Fruit fly (Drosophila melanogaster) whole organism, embryonic: ENCODE data around the gene CG11131.

ENCODE experiments used
- Awh ChIP-seq: fragments of 200-800 bp; sonication (Bioruptor generic); IDR thresholded peaks from 2 replicates; pipeline ENCODE4, ENCODE4 v1.3.6; 2022; ENCODE audit warnings: missing biosample characterization, missing genetic modification characterization
- CG10147 ChIP-seq: fragments of 200-800 bp; sonication (Bioruptor generic); optimal IDR thresholded peaks from 2 replicates; lab custom pipeline; 2019; ENCODE audit warnings: missing biosample characterization, mild to moderate bottlenecking, missing genetic modification characterization, moderate library complexity
- CG10267 ChIP-seq: fragments of 200-800 bp; sonication (Bioruptor generic); optimal IDR thresholded peaks from 2 replicates; lab custom pipeline; 2018; ENCODE audit warnings: missing biosample characterization, mild to moderate bottlenecking, missing genetic modification characterization, moderate library complexity
- CG12155 ChIP-seq: fragments of 200-800 bp; sonication (Bioruptor generic); optimal IDR thresholded peaks from 3 replicates; lab custom pipeline; 2016; ENCODE audit warnings: missing biosample characterization, missing genetic modification characterization
- CG13287 ChIP-seq: fragments of 200-800 bp; sonication (Bioruptor generic); IDR thresholded peaks from 2 replicates; pipeline ENCODE4 v1.3.6; 2022; ENCODE audit warnings: missing biosample characterization, missing genetic modification characterization; ENCODE audit not compliant: partially characterized antibody
- CG14860 ChIP-seq: fragments of 200-800 bp; sonication (Bioruptor generic); IDR thresholded peaks from 3 replicates; pipeline ENCODE4 v1.3.6; 2022; ENCODE audit warnings: missing biosample characterization, missing genetic modification characterization; ENCODE audit not compliant: partially characterized antibody
- CG15269 ChIP-seq: fragments of 200-800 bp; sonication (Bioruptor generic); optimal IDR thresholded peaks from 2 replicates; lab custom pipeline; 2018; ENCODE audit warnings: missing biosample characterization, mild to moderate bottlenecking, missing genetic modification characterization, moderate library complexity
- CG15696 ChIP-seq: fragments of 200-800 bp; sonication (Bioruptor generic); optimal IDR thresholded peaks from 2 replicates; lab custom pipeline; 2019; ENCODE audit warnings: missing biosample characterization, mild to moderate bottlenecking, missing genetic modification characterization, moderate library complexity
- CG1603 ChIP-seq: fragments of 200-800 bp; sonication (Bioruptor generic); optimal IDR thresholded peaks from 2 replicates; lab custom pipeline; 2019; ENCODE audit warnings: missing biosample characterization, mild to moderate bottlenecking, missing genetic modification characterization, moderate library complexity
- CG16813 ChIP-seq: fragments of 200-800 bp; sonication (Bioruptor generic); IDR thresholded peaks from 3 replicates; pipeline ENCODE4 v1.3.6; 2022; ENCODE audit warnings: missing biosample characterization, missing genetic modification characterization; ENCODE audit not compliant: partially characterized antibody
- CG16815 ChIP-seq: fragments of 200-800 bp; sonication (Bioruptor generic); optimal IDR thresholded peaks from 3 replicates; lab custom pipeline; 2017; ENCODE audit warnings: missing biosample characterization, mild to moderate bottlenecking, missing genetic modification characterization
- CG17568 ChIP-seq: fragments of 200-800 bp; sonication (Bioruptor generic); optimal IDR thresholded peaks from 2 replicates; lab custom pipeline; 2018; ENCODE audit warnings: missing biosample characterization, mild to moderate bottlenecking, missing genetic modification characterization, moderate library complexity
- CG2116 ChIP-seq: fragments of 200-800 bp; sonication (Bioruptor generic); optimal IDR thresholded peaks from 3 replicates; lab custom pipeline; 2018; ENCODE audit warnings: missing biosample characterization, mild to moderate bottlenecking, missing genetic modification characterization
- CG2889 ChIP-seq: fragments of 200-800 bp; sonication (Bioruptor generic); IDR thresholded peaks from 3 replicates; pipeline ENCODE4 v1.3.6; 2022; ENCODE audit warnings: missing biosample characterization, missing genetic modification characterization
- CG33557 ChIP-seq: fragments of 200-800 bp; sonication (Bioruptor generic); optimal IDR thresholded peaks from 2 replicates; lab custom pipeline; 2019; ENCODE audit warnings: missing biosample characterization, mild to moderate bottlenecking, missing genetic modification characterization, moderate library complexity
- CG4424 ChIP-seq: fragments of 200-800 bp; sonication (Bioruptor generic); optimal IDR thresholded peaks from 3 replicates; lab custom pipeline; 2016; ENCODE audit warnings: missing biosample characterization, missing genetic modification characterization
- CG4854 ChIP-seq: fragments of 200-800 bp; sonication (Bioruptor generic); optimal IDR thresholded peaks from 2 replicates; lab custom pipeline; 2016; ENCODE audit warnings: missing biosample characterization, missing genetic modification characterization, inconsistent platforms
- CG5180 ChIP-seq: fragments of 200-800 bp; sonication (Bioruptor generic); optimal IDR thresholded peaks from 3 replicates; lab custom pipeline; 2017; ENCODE audit warnings: missing biosample characterization, missing genetic modification characterization, mild to moderate bottlenecking, moderate library complexity, missing genetic modification reagents
- CG6813 ChIP-seq: fragments of 200-800 bp; sonication (Bioruptor generic); optimal IDR thresholded peaks from 2 replicates; lab custom pipeline; 2017; ENCODE audit warnings: missing biosample characterization, missing genetic modification characterization, mild to moderate bottlenecking, moderate library complexity, missing genetic modification reagents
- CG8388 ChIP-seq: fragments of 200-800 bp; sonication (Bioruptor generic); optimal IDR thresholded peaks from 2 replicates; lab custom pipeline; 2019; ENCODE audit warnings: missing biosample characterization, mild to moderate bottlenecking, missing genetic modification characterization, moderate library complexity
- Dref ChIP-seq: fragments of 200-800 bp; sonication (Bioruptor generic); IDR thresholded peaks from 2 replicates; pipeline ENCODE4 v1.3.6; 2022; ENCODE audit warnings: missing biosample characterization, missing genetic modification characterization
- HLH54F ChIP-seq: fragments of 200-800 bp; sonication (Bioruptor generic); optimal IDR thresholded peaks from 3 replicates; lab custom pipeline; 2016; ENCODE audit warnings: missing biosample characterization, missing genetic modification characterization
- Mes4 ChIP-seq: fragments of 200-800 bp; sonication (Bioruptor generic); optimal IDR thresholded peaks from 2 replicates; lab custom pipeline; 2016; ENCODE audit warnings: missing biosample characterization, missing genetic modification characterization
- Myb ChIP-seq: fragments of 200-800 bp; sonication (Bioruptor generic); optimal IDR thresholded peaks from 2 replicates; lab custom pipeline; 2016; ENCODE audit warnings: missing biosample characterization, missing genetic modification characterization
- NK7.1 ChIP-seq: fragments of 200-800 bp; sonication (Bioruptor generic); optimal IDR thresholded peaks from 3 replicates; lab custom pipeline; 2016; ENCODE audit warnings: missing biosample characterization, missing genetic modification characterization
- Tbp ChIP-seq: fragments of >200 bp; optimal IDR thresholded peaks from 2 replicates; lab custom pipeline; 2018; ENCODE audit warnings: missing biosample characterization, missing genetic modification characterization
- ac ChIP-seq: fragments of 200-800 bp; sonication (Bioruptor generic); optimal IDR thresholded peaks from 3 replicates; lab custom pipeline; 2017; ENCODE audit warnings: missing biosample characterization, mild to moderate bottlenecking, missing genetic modification characterization
- al ChIP-seq: fragments of 200-800 bp; sonication (Bioruptor generic); IDR thresholded peaks from 2 replicates; pipeline ENCODE4 v1.3.6; 2022; ENCODE audit warnings: missing biosample characterization, missing genetic modification characterization
- br ChIP-seq: fragments of >200 bp; optimal IDR thresholded peaks from 2 replicates; lab custom pipeline; 2017
- crc ChIP-seq: fragments of 200-800 bp; sonication (Bioruptor generic); optimal IDR thresholded peaks from 2 replicates; lab custom pipeline; 2016; ENCODE audit warnings: missing biosample characterization, missing genetic modification characterization
- dati ChIP-seq: fragments of 200-800 bp; sonication (Bioruptor generic); IDR thresholded peaks from 2 replicates; pipeline ENCODE4 v1.3.6; 2022; ENCODE audit warnings: missing biosample characterization, missing genetic modification characterization
- dysf ChIP-seq: fragments of 200-800 bp; sonication (Bioruptor generic); IDR thresholded peaks from 3 replicates; pipeline ENCODE4 v1.3.6; 2022; ENCODE audit warnings: missing biosample characterization, missing genetic modification characterization
- fd102C ChIP-seq: fragments of 200-800 bp; sonication (Bioruptor generic); optimal IDR thresholded peaks from 2 replicates; lab custom pipeline; 2018; ENCODE audit warnings: missing biosample characterization, mild to moderate bottlenecking, missing genetic modification characterization, moderate library complexity
- fu2 ChIP-seq: fragments of 200-800 bp; sonication (Bioruptor generic); optimal IDR thresholded peaks from 2 replicates; lab custom pipeline; 2016; ENCODE audit warnings: missing biosample characterization, missing genetic modification characterization
- gce ChIP-seq: fragments of 200-800 bp; sonication (Bioruptor generic); IDR thresholded peaks from 3 replicates; pipeline ENCODE4 v1.3.6; 2022; ENCODE audit warnings: missing biosample characterization, missing genetic modification characterization
- gcm2 ChIP-seq: fragments of 200-800 bp; sonication (Bioruptor generic); optimal IDR thresholded peaks from 2 replicates; lab custom pipeline; 2016; ENCODE audit warnings: missing biosample characterization, missing genetic modification characterization
- grau ChIP-seq: fragments of 200-800 bp; optimal IDR thresholded peaks from 3 replicates; lab custom pipeline; 2019; ENCODE audit warnings: missing biosample characterization, mild to moderate bottlenecking, missing genetic modification characterization, moderate library complexity
- kah ChIP-seq: fragments of 200-800 bp; sonication (Bioruptor generic); optimal IDR thresholded peaks from 2 replicates; lab custom pipeline; 2018; ENCODE audit warnings: missing biosample characterization, mild to moderate bottlenecking, missing genetic modification characterization
- knrl ChIP-seq: fragments of 200-800 bp; sonication (Bioruptor generic); IDR thresholded peaks from 3 replicates; pipeline ENCODE4 v1.3.6; 2022; ENCODE audit warnings: missing biosample characterization, missing genetic modification characterization; ENCODE audit not compliant: partially characterized antibody
- lmd ChIP-seq: fragments of 200-800 bp; sonication (Bioruptor generic); IDR thresholded peaks from 2 replicates; pipeline ENCODE4 v1.3.6; 2022; ENCODE audit warnings: missing biosample characterization, missing genetic modification characterization
- org-1 ChIP-seq: fragments of 200-800 bp; sonication (Bioruptor generic); optimal IDR thresholded peaks from 2 replicates; lab custom pipeline; 2017; ENCODE audit warnings: missing biosample characterization, missing genetic modification characterization
- otp ChIP-seq: fragments of 200-800 bp; sonication (Bioruptor generic); IDR thresholded peaks from 3 replicates; pipeline ENCODE4, ENCODE4 v1.3.6; 2022; ENCODE audit warnings: missing biosample characterization, missing genetic modification characterization
- peb ChIP-seq: fragments of 200-800 bp; sonication (Bioruptor generic); IDR thresholded peaks from 2 replicates; pipeline ENCODE4 v1.3.6; 2022; ENCODE audit warnings: missing biosample characterization, missing genetic modification characterization
- pum ChIP-seq: fragments of 200-800 bp; sonication (Bioruptor generic); optimal IDR thresholded peaks from 2 replicates; lab custom pipeline; 2016; ENCODE audit warnings: missing biosample characterization, missing genetic modification characterization
- pzg ChIP-seq: fragments of 200-800 bp; sonication (Bioruptor generic); optimal IDR thresholded peaks from 3 replicates; lab custom pipeline; 2018; ENCODE audit warnings: missing biosample characterization, mild to moderate bottlenecking, missing genetic modification characterization, moderate library complexity
- sc ChIP-seq, 3 experiments: fragments of >200 bp in 2 of 3; fragments of 200-800 bp in 1 of 3; sonication (Bioruptor generic) in 1 of 3; optimal IDR thresholded peaks; 2 replicates in 2 of 3; 3 replicates in 1 of 3; lab custom pipeline; 2017; ENCODE audit warnings: mild to moderate bottlenecking in 1 of 3, missing biosample characterization in 1 of 3, missing genetic modification characterization in 1 of 3, missing genetic modification reagents in 1 of 3
- sens ChIP-seq: fragments of 200-800 bp; sonication (Bioruptor generic); peaks from one replicate; lab custom pipeline; 2016; ENCODE audit warnings: missing biosample characterization, missing genetic modification characterization
- sqz ChIP-seq: fragments of 200-800 bp; sonication (Bioruptor generic); optimal IDR thresholded peaks from 3 replicates; lab custom pipeline; 2018; ENCODE audit warnings: missing biosample characterization, mild to moderate bottlenecking, missing genetic modification characterization
- twi ChIP-seq: fragments of 200-800 bp; optimal IDR thresholded peaks from 2 replicates; lab custom pipeline; 2019; ENCODE audit warnings: missing biosample characterization, mild to moderate bottlenecking, missing genetic modification characterization, moderate library complexity
- unc-4 ChIP-seq: fragments of 200-800 bp; sonication (Bioruptor generic); IDR thresholded peaks from 2 replicates; pipeline ENCODE4 v1.3.6; 2022; ENCODE audit warnings: missing biosample characterization, missing genetic modification characterization; ENCODE audit not compliant: partially characterized antibody
- yki ChIP-seq: fragments of >200 bp; optimal IDR thresholded peaks from 3 replicates; lab custom pipeline; 2018

Gene CG11131

dm6 chr3L:22871845-22872361 is 26.6 kb upstream of the CG11131 start, which contains the start of the genes CG11109 and Arf1 (continued):
- no peak for TF ChIP-seq crc (GFP tag; lab: Kevin White, UChicago)
- TF ChIP-seq ac, result no peak
- TF ChIP-seq Myb (GFP tag; lab: Kevin White, UChicago), result peak; percentile 44
- no peak for TF ChIP-seq CG8388 (GFP tag; lab: Kevin White, UChicago)
- TF ChIP-seq fu2, result no peak
- TF ChIP-seq kah, result no peak
- TF ChIP-seq NK7.1, result no peak
- no peak for TF ChIP-seq lmd
- TF ChIP-seq pum (GFP tag; lab: Kevin White, UChicago), result no peak
- no peak for TF ChIP-seq CG17568 (GFP tag; lab: Kevin White, UChicago)
- no peak for TF ChIP-seq CG15696 (tag; lab: Kevin White, UChicago)
- no peak for TF ChIP-seq sens (GFP tag; lab: Kevin White, UChicago)
- no peak for TF ChIP-seq Mes4 (GFP tag; lab: Kevin White, UChicago)
- TF ChIP-seq CG33557 (GFP tag; lab: Kevin White, UChicago), result no peak
- peak; percentile 55 for TF ChIP-seq CG13287 (GFP tag; lab: Robert Waterston, UW)
- TF ChIP-seq twi, result no peak
- no peak for TF ChIP-seq CG16815 (GFP tag; lab: Kevin White, UChicago)
- no peak for TF ChIP-seq dati (GFP tag; lab: Robert Waterston, UW)
- no peak for TF ChIP-seq gce (GFP tag; lab: Robert Waterston, UW)
- TF ChIP-seq CG15269 (tag; lab: Kevin White, UChicago), result no peak
- TF ChIP-seq Awh, result no peak
- peak; percentile 49 for TF ChIP-seq CG16813 (GFP tag; lab: Robert Waterston, UW)
- no peak for TF ChIP-seq CG5180
- TF ChIP-seq Tbp (GFP tag; lab: Kevin White, UChicago), result no peak
- peak; percentile 76 for TF ChIP-seq CG2116 (GFP tag; lab: Kevin White, UChicago)
- TF ChIP-seq sc (optimal IDR thresholded peaks at IDR 0.05; lab: Kevin White, UChicago), result no peak
- no peak for TF ChIP-seq sc (GFP tag; optimal IDR thresholded peaks at IDR 0.05; lab: Kevin White, UChicago)
- TF ChIP-seq peb (GFP tag; lab: Robert Waterston, UW), result no peak
- no peak for TF ChIP-seq CG2889 (GFP tag; lab: Robert Waterston, UW)
- no peak for TF ChIP-seq dysf (GFP tag; lab: Robert Waterston, UW)
- no peak for TF ChIP-seq org-1
- TF ChIP-seq CG6813 (GFP tag; lab: Kevin White, UChicago), result no peak
- TF ChIP-seq fd102C (GFP tag; lab: Kevin White, UChicago), result no peak
- TF ChIP-seq knrl, result peak; percentile 62
- no peak for TF ChIP-seq br (lab: Kevin White, UChicago)
- no peak for TF ChIP-seq otp (GFP tag; lab: Robert Waterston, UW)
- no peak for TF ChIP-seq gcm2 (GFP tag; lab: Kevin White, UChicago)
- no peak for TF ChIP-seq al (GFP tag; lab: Robert Waterston, UW)
- no peak for TF ChIP-seq CG12155
- peak; percentile 87 for TF ChIP-seq pzg
- no peak for TF ChIP-seq yki (lab: Kevin White, UChicago)
- peak; percentile 87 for TF ChIP-seq Dref (GFP tag; lab: Robert Waterston, UW)
- TF ChIP-seq HLH54F, result no peak
- peak; percentile 86 for TF ChIP-seq CG4854 (GFP tag; lab: Kevin White, UChicago)
- TF ChIP-seq CG10267 (tag; lab: Kevin White, UChicago), result peak; percentile 6
- TF ChIP-seq CG4424 (GFP tag; lab: Kevin White, UChicago), result no peak
- peak; percentile 7 for TF ChIP-seq sqz
- peak; percentile 60 for TF ChIP-seq CG14860 (GFP tag; lab: Robert Waterston, UW)
- peak; percentile 37 for TF ChIP-seq unc-4 (GFP tag; lab: Robert Waterston, UW)
- no peak for TF ChIP-seq CG10147
- TF ChIP-seq grau (tag; lab: Kevin White, UChicago), result peak; percentile 24
- peak; percentile 75 for TF ChIP-seq CG1603 (tag; lab: Kevin White, UChicago)
